Fruit fly (Drosophila melanogaster) whole organism, prepupa: ENCODE results near the gene CG11286.

Source experiments
- Blimp-1 ChIP-seq: fragments of 200-800 bp; sonication (Bioruptor generic); optimal IDR thresholded peaks from 3 replicates; lab custom pipeline; 2017; ENCODE audit warnings: missing biosample characterization, missing genetic modification characterization, mild to moderate bottlenecking, moderate library complexity, missing genetic modification reagents
- CG11294 ChIP-seq: fragments of 200-800 bp; sonication (Bioruptor generic); IDR thresholded peaks from 2 replicates; pipeline ENCODE4 v1.3.6; 2022; ENCODE audit warnings: missing biosample characterization, missing genetic modification characterization
- CG11762 ChIP-seq: fragments of 200-800 bp; sonication (Bioruptor generic); optimal IDR thresholded peaks from 3 replicates; lab custom pipeline; 2016; ENCODE audit warnings: missing biosample characterization, missing genetic modification characterization; ENCODE audit not compliant: insufficient read depth
- CG11902 ChIP-seq: fragments of 200-800 bp; sonication (Bioruptor generic); optimal IDR thresholded peaks from 3 replicates; lab custom pipeline; 2016; ENCODE audit warnings: missing biosample characterization, missing genetic modification characterization
- CG16779 ChIP-seq: fragments of 200-800 bp; sonication (Bioruptor generic); optimal IDR thresholded peaks from 3 replicates; lab custom pipeline; 2017; ENCODE audit warnings: missing biosample characterization, mild to moderate bottlenecking, missing genetic modification characterization
- CG6854 ChIP-seq: fragments of 200-800 bp; sonication (Bioruptor generic); optimal IDR thresholded peaks from 2 replicates; lab custom pipeline; 2017; ENCODE audit warnings: missing biosample characterization, mild to moderate bottlenecking, missing genetic modification characterization
- Eip75B ChIP-seq: fragments of 200-800 bp; sonication (Bioruptor generic); optimal IDR thresholded peaks from 3 replicates; lab custom pipeline; 2016; ENCODE audit warnings: missing biosample characterization, missing genetic modification characterization
- Ets21C ChIP-seq: fragments of 200-800 bp; sonication (Bioruptor generic); optimal IDR thresholded peaks from 3 replicates; lab custom pipeline; 2016; ENCODE audit warnings: missing biosample characterization, missing genetic modification characterization
- Lpt ChIP-seq: fragments of 200-800 bp; sonication (Bioruptor generic); optimal IDR thresholded peaks from 3 replicates; lab custom pipeline; 2016; ENCODE audit warnings: missing biosample characterization, missing genetic modification characterization
- Smox ChIP-seq: fragments of 200-800 bp; sonication (Bioruptor generic); optimal IDR thresholded peaks from 3 replicates; lab custom pipeline; 2016; ENCODE audit warnings: missing biosample characterization, missing genetic modification characterization
- fkh ChIP-seq: fragments of 200-800 bp; sonication (Bioruptor generic); optimal IDR thresholded peaks from 3 replicates; lab custom pipeline; 2017; ENCODE audit warnings: missing biosample characterization, mild to moderate bottlenecking, missing genetic modification characterization, moderate library complexity

dm6 chr3R:7753518-7753917, 18.0 kb downstream of the CG11286 start:
- TF ChIP-seq CG16779, result no peak
- TF ChIP-seq Ets21C (GFP tag; lab: Kevin White, UChicago), result no peak
- TF ChIP-seq Blimp-1 (GFP tag; lab: Kevin White, UChicago), result no peak
- TF ChIP-seq CG11294 (GFP tag; lab: Robert Waterston, UW), result no peak
- TF ChIP-seq fkh (GFP tag; lab: Kevin White, UChicago), result no peak
- no peak for TF ChIP-seq CG11902 (GFP tag; lab: Kevin White, UChicago)
- TF ChIP-seq Lpt, result no peak
- TF ChIP-seq Smox (GFP tag; lab: Kevin White, UChicago), result no peak
- TF ChIP-seq CG11762 (GFP tag; lab: Kevin White, UChicago), result no peak
- no peak for TF ChIP-seq Eip75B
- no peak for TF ChIP-seq CG6854 (GFP tag; lab: Kevin White, UChicago)
